Fruit fly (Drosophila melanogaster) Kc167 (cell line): ENCODE results near the gene CG34448.

Experiments
- Myc ChIP-seq: fragments of >200 bp; optimal IDR thresholded peaks from 2 replicates; lab custom pipeline; 2017; ENCODE audit warnings: missing external identifiers
- Sin3A ChIP-seq: fragments of >200 bp; optimal IDR thresholded peaks from 2 replicates; lab custom pipeline; 2018; ENCODE audit warnings: missing external identifiers
- h ChIP-seq: fragments of >200 bp; optimal IDR thresholded peaks from 3 replicates; lab custom pipeline; 2018; ENCODE audit warnings: missing external identifiers
- insv ChIP-seq: fragments of >200 bp; optimal IDR thresholded peaks from 3 replicates; lab custom pipeline; 2018; ENCODE audit warnings: missing external identifiers
- psq ChIP-seq: fragments of >200 bp; optimal IDR thresholded peaks from 2 replicates; lab custom pipeline; 2017; ENCODE audit warnings: missing external identifiers
- ttk ChIP-seq: sonication (Bioruptor generic); optimal IDR thresholded peaks from 2 replicates; lab custom pipeline; 2017; ENCODE audit warnings: missing external identifiers

Gene CG34448

DNA sequence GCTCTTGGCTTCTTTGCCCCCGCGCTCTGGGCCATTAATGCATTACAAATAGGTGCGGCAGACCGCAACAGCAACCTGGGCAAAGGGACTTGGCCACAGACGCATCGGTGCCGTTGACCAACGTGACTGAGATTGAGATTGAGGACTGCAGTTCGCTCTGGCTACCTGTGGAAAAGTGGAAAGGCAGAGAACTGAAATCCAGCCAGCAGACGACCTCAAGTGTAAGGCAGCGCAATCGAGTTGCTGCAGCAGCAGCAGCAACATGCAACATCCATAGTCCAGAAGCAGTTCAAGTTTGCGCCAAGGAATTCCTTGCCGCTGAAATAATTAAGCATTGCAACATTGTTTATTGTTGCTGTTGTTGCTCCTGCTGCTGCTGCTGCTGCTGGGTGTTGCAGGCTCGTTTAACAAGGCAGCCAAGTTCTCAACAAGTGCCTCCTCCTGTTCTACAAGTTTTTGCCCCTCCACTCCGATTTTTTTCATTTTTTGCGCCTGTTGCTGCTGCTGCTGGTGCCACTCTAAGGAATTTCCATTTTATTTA lies 8.0 kb upstream of the CG34448 start:
- TF ChIP-seq Sin3A (lab: Kevin White, UChicago) = no peak
- no peak for TF ChIP-seq Myc (lab: Kevin White, UChicago)
- TF ChIP-seq h = no peak
- TF ChIP-seq psq (lab: Kevin White, UChicago) = no peak
- no peak for TF ChIP-seq insv (lab: Kevin White, UChicago)

DNA sequence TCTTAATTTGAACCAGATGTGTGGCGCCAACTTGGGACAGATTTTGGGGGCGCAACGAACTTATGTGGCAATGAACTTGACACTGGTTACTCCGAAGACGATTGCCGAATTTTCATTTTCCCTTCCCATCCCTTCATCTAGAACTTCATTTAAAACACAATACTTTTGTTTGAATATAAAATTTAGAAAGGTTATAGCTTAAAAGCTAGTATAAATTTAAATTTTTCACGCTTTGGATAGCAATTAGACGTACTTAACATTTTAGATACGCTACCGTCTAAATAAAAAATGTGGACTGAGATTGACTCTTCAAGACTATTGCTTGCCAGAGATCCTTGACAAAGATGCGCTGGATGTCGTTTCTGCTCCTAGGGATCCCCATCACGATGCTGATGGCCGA lies 6.7 kb upstream of the CG34448 start, which contains the start of gene CG44139:
TSS of gene CG44139 (plus strand) at position 301 of the 400 bp plus-strand sequence.
- TF ChIP-seq ttk (lab: Kevin White, UChicago) = no peak
- no peak for TF ChIP-seq Sin3A (lab: Kevin White, UChicago)
- TF ChIP-seq psq (lab: Kevin White, UChicago) = no peak

DNA sequence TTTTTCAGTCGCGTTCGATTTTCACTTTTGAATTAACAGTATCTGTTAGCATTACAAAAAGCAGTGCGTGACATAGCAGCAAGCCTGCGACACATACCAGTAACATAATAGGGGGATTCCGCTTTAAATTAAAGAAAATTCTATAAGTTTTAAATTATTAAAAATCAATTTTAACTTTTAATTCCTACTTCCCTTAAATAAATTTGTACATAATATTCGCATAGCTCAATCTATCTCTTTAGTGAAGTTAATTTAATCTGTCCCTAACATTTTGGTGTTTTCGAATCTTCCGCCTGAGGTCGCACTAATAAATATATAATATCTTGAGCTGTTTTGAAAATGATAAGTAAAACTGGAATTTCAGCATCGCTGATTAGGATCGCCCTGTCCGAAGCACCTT lies 2.7 kb upstream of the CG34448 start, which contains the start of gene CG9886:
TSS of gene CG9886 (plus strand) at position 341 of the 400 bp plus-strand sequence.
- TF ChIP-seq ttk (lab: Kevin White, UChicago) (no peak), psq (lab: Kevin White, UChicago) (no peak), Sin3A (lab: Kevin White, UChicago) (no peak), insv (lab: Kevin White, UChicago) (no peak), h (no peak), Myc (lab: Kevin White, UChicago) (no peak)

DNA sequence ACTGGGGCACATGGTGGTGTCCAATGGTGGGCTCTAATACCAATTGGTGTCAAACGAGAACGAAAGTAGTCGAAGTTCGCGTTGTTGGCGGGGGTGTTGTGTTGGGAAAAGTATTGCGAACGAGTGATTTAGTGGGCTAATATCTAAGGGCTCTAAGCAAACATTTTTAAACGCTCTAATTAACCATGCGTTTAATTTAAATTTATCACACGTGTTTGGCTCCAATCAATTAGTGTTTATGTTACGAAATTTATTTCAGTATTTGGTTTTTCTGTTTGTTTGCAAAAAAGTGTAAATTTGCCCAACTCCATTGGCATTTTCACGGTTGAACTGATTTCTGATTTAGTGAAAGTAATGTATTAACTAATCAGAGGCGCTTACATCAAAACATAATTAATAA lies 2.1 kb upstream of the CG34448 start, which contains the start of gene CG34447:
TSS of gene CG34447 (minus strand) at position 101 of the 400 bp plus-strand sequence.
- TF ChIP-seq h (no peak), insv (lab: Kevin White, UChicago) (no peak), Sin3A (lab: Kevin White, UChicago) (no peak), Myc (lab: Kevin White, UChicago) (no peak), ttk (lab: Kevin White, UChicago) (no peak), psq (lab: Kevin White, UChicago) (no peak)

DNA sequence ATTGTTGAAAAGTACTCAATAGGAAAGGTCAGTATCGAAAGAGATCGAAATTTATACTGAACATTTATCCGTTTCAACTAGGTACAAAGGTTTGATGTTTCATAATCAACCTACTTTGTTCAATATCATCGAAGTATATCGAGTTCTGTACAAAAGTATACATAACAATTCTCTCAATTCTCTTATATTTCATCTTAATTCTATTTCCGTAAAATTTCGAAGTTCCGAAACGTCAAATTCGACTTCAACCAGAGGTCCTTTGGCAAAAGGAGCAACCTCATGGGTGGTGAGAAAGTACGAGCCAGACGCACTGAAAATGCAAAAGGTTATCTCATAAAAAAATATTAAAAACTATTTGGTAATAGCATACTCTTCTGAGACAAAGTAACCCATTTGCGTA lies 1.1 kb downstream of the CG34448 start, which contains the start of gene CG31948:
TSS of gene CG31948 (minus strand) at position 101 of the 400 bp plus-strand sequence.
- TF ChIP-seq psq (lab: Kevin White, UChicago) (no peak), Myc (lab: Kevin White, UChicago) (no peak), insv (lab: Kevin White, UChicago) (no peak)

DNA sequence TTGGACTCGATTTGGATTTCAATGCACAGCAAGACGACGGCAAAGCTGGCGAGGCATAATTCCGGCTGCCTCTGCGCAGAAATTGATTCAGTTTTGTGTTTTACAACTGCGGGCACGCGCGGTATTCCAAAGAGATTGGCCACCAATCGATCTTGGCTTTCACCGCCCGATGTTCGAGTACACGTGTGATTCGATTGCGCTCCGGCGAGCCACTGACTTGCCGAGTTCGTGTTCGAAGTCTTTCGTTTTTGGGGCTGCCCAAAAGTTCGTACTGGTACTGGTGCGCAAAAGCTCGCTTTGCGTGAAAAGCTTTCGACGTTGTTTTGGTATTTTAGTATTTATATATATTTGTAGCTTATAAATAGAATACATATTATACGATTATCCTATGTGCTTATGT lies 2.7 kb downstream of the CG34448 start, which contains the start of gene CG18641:
TSS of gene CG18641 (minus strand) at position 214 of the 400 bp plus-strand sequence.
- TF ChIP-seq Myc (lab: Kevin White, UChicago) (no peak), insv (lab: Kevin White, UChicago) (no peak), Sin3A (lab: Kevin White, UChicago) (no peak), ttk (lab: Kevin White, UChicago) (no peak), h (no peak), psq (lab: Kevin White, UChicago) (no peak)

DNA sequence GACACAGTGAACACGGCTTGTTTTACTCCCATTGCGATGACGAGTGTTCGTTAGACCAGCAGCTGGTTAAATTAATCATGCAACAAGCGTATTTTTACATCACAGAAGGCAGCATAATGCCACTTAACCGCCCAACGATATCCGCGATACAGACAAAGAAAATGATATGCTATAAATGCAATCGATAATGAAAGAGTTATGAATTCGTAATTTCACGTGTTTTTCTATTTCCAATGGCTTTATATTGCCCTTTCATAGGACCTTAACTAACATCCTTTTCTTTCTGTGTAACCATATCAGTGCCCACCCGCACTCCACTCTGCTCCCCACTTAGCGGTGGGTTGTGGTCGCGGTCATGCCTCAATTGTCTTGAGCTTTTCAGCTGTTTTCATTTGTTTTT lies 4.7 kb downstream of the CG34448 start:
- TF ChIP-seq insv (lab: Kevin White, UChicago) = no peak
- no peak for TF ChIP-seq psq (lab: Kevin White, UChicago)
- TF ChIP-seq ttk (lab: Kevin White, UChicago) = no peak
- TF ChIP-seq h = no peak
- no peak for TF ChIP-seq Myc (lab: Kevin White, UChicago)

DNA sequence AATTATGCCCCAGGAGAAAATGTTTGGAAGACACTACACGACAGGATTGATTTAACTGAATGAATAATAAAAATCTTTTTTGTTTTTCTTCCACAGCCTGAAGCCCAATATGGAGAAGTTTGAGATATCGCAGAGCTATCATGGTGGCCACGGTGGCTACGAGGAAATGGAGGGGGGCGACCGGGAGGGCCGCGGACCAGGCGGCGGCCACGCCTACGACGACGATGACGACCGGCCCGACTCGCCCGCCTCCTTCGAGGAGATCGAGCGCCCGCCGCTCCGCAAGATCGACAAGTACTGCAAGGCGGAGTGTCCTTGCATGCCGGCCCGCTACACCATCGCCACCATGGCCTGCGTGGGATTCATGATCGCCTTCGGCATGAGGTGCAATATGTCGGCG lies 13.1 kb downstream of the CG34448 start:
- TF ChIP-seq ttk (lab: Kevin White, UChicago) = no peak
- TF ChIP-seq h = no peak
- no peak for TF ChIP-seq psq (lab: Kevin White, UChicago)
- no peak for TF ChIP-seq Myc (lab: Kevin White, UChicago)
- TF ChIP-seq Sin3A (lab: Kevin White, UChicago) = no peak
- TF ChIP-seq insv (lab: Kevin White, UChicago) = no peak

DNA sequence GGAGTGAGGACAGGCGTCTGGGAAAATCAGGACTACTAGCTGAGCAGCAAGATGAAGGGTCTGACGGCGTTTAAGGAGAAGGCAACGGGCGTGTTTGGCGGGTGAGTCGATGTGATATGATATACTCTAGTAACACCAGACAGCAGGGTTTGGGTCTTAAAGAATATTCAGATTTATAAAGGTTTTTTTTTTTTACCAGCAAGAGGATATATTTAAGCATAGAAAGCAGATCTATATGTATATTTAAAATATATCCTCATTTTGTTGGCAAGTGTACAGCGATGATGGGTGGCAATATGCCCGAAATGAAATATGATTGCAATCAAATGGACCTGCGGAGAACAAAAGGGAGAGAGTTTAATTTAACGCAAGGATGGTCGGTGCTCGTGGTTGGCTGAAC lies 15.6 kb downstream of the CG34448 start:
- TF ChIP-seq h (no peak), insv (lab: Kevin White, UChicago) (no peak), psq (lab: Kevin White, UChicago) (no peak), Sin3A (lab: Kevin White, UChicago) (no peak), Myc (lab: Kevin White, UChicago) (no peak), ttk (lab: Kevin White, UChicago) (no peak)

DNA sequence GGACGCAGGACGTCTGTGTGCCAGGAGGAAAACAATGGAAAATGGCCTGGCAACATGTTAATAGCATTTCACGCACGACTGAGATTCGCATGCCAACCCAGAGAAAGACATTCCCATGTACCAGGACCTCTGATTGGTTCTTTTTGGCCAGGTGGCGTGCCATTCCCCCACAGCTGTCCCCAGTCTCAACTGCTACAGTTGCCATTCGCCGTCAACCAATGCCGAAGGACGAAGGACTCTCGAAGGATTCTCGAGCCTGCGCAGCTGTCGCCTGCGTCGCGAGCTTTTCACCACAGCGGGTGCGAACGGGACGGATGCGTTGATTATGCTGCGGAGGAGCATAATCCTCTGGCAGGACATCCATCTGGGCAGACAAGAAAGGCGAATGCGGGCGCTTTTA lies 17.9 kb downstream of the CG34448 start, which contains the start of gene VGlut:
TSS of gene VGlut (plus strand) at position 399 of the 400 bp plus-strand sequence.
- TF ChIP-seq h = no peak
- no peak for TF ChIP-seq ttk (lab: Kevin White, UChicago)
- TF ChIP-seq Myc (lab: Kevin White, UChicago) = no peak
- TF ChIP-seq insv (lab: Kevin White, UChicago) = no peak
- no peak for TF ChIP-seq psq (lab: Kevin White, UChicago)
- TF ChIP-seq Sin3A (lab: Kevin White, UChicago) = no peak

DNA sequence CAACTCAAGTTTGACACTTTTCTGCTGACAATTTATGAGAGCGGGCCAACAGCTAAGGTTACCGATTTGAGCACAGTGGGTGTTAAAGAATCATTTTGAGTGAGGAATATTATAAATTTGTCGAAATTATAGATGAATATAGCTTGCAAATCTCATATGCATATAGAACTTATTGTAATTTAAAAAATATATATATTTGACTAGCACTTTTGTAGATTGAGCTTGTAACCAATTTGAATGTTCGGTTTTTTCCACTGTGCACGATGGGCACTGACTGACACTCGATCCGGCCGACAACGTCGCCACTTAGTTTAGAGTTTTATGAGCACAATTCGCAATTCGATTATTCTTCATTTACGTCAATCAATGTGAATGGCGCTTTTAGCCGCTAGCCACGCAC lies 19.3 kb downstream of the CG34448 start:
- no peak for TF ChIP-seq Myc (lab: Kevin White, UChicago)
- no peak for TF ChIP-seq ttk (lab: Kevin White, UChicago)
- TF ChIP-seq insv (lab: Kevin White, UChicago) = no peak
- no peak for TF ChIP-seq psq (lab: Kevin White, UChicago)
- no peak for TF ChIP-seq Sin3A (lab: Kevin White, UChicago)
- no peak for TF ChIP-seq h

DNA sequence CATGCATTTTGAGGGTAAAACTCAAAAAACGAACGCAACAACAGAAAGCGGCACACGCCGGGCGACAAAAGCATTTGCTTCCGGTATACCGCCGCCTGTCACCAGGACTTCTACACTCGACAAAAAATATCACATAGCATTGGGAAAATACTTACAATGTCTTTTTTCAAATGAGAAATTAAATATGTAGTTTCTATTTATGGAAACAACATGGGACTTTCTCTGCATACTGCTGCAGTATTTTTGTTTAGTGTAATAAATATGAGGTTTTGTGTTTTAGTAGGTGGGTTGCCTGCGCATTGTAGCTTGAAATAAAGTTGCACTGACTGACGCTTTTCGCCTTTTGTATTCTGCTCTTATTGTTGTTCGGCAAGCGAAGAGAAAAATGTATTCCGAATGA lies 20.7 kb downstream of the CG34448 start:
- TF ChIP-seq ttk (lab: Kevin White, UChicago) (no peak), psq (lab: Kevin White, UChicago) (no peak), h (no peak), Myc (lab: Kevin White, UChicago) (no peak), insv (lab: Kevin White, UChicago) (no peak), Sin3A (lab: Kevin White, UChicago) (no peak)
